Fruit fly (Drosophila melanogaster) whole organism, embryonic: ENCODE results near the gene Iyd.

Experiments used
- C15 ChIP-seq: fragments of 200-800 bp; sonication (Bioruptor generic); IDR thresholded peaks from 3 replicates; pipeline ENCODE4 v1.3.6; 2022; ENCODE audit warnings: missing biosample characterization, missing genetic modification characterization
- CG10147 ChIP-seq: fragments of 200-800 bp; sonication (Bioruptor generic); optimal IDR thresholded peaks from 2 replicates; lab custom pipeline; 2019; ENCODE audit warnings: missing biosample characterization, mild to moderate bottlenecking, missing genetic modification characterization, moderate library complexity
- CG10462 ChIP-seq: fragments of 200-800 bp; sonication (Bioruptor generic); optimal IDR thresholded peaks from 2 replicates; lab custom pipeline; 2016; ENCODE audit warnings: missing biosample characterization, missing genetic modification characterization
- CG11247 ChIP-seq: fragments of 200-800 bp; sonication (Bioruptor generic); IDR thresholded peaks from 2 replicates; pipeline ENCODE4 v1.3.6; 2022; ENCODE audit warnings: missing biosample characterization, missing genetic modification characterization
- CG12155 ChIP-seq: fragments of 200-800 bp; sonication (Bioruptor generic); optimal IDR thresholded peaks from 3 replicates; lab custom pipeline; 2016; ENCODE audit warnings: missing biosample characterization, missing genetic modification characterization
- CG12659 ChIP-seq: fragments of 200-800 bp; sonication (Bioruptor generic); optimal IDR thresholded peaks from 3 replicates; lab custom pipeline; 2017; ENCODE audit warnings: mild to moderate bottlenecking, missing biosample characterization, missing genetic modification reagents, missing genetic modification characterization
- CG13123 ChIP-seq: fragments of 200-800 bp; sonication (Bioruptor generic); optimal IDR thresholded peaks from 2 replicates; lab custom pipeline; 2016; ENCODE audit warnings: missing biosample characterization, missing genetic modification characterization
- CG15073 ChIP-seq: fragments of 200-800 bp; sonication (Bioruptor generic); optimal IDR thresholded peaks from 2 replicates; lab custom pipeline; 2016; ENCODE audit warnings: missing biosample characterization, missing genetic modification characterization
- CG15514 ChIP-seq: fragments of 200-800 bp; sonication (Bioruptor generic); optimal IDR thresholded peaks from 3 replicates; lab custom pipeline; 2017; ENCODE audit warnings: missing biosample characterization, missing genetic modification characterization, mild to moderate bottlenecking, moderate library complexity, missing genetic modification reagents
- CG15601 ChIP-seq: fragments of 200-800 bp; sonication (Bioruptor generic); optimal IDR thresholded peaks from 3 replicates; lab custom pipeline; 2019; ENCODE audit warnings: missing biosample characterization, mild to moderate bottlenecking, missing genetic modification characterization, moderate library complexity
- CG17359 ChIP-seq: fragments of 200-800 bp; sonication (Bioruptor generic); optimal IDR thresholded peaks from 3 replicates; lab custom pipeline; 2018; ENCODE audit warnings: missing biosample characterization, mild to moderate bottlenecking, missing genetic modification characterization, moderate library complexity
- CG17361 ChIP-seq: fragments of 200-800 bp; sonication (Bioruptor generic); IDR thresholded peaks from 3 replicates; pipeline ENCODE4 v1.3.6; 2022; ENCODE audit warnings: missing biosample characterization, missing genetic modification characterization
- CG17612 ChIP-seq: fragments of 200-800 bp; sonication (Bioruptor generic); IDR thresholded peaks from 2 replicates; pipeline ENCODE4 v1.3.6; 2022; ENCODE audit warnings: missing biosample characterization, missing genetic modification characterization
- CG2120 ChIP-seq: fragments of 200-800 bp; sonication (Bioruptor generic); optimal IDR thresholded peaks from 3 replicates; lab custom pipeline; 2016; ENCODE audit warnings: missing biosample characterization, missing genetic modification characterization
- CG33213 ChIP-seq: fragments of 200-800 bp; sonication (Bioruptor generic); optimal IDR thresholded peaks from 3 replicates; lab custom pipeline; 2016; ENCODE audit warnings: missing biosample characterization, missing genetic modification characterization
- CG3407 ChIP-seq: fragments of 200-800 bp; sonication (Bioruptor generic); optimal IDR thresholded peaks from 2 replicates; lab custom pipeline; 2018; ENCODE audit warnings: missing biosample characterization, mild to moderate bottlenecking, missing genetic modification characterization
- CG3995 ChIP-seq: fragments of 200-800 bp; sonication (Bioruptor generic); optimal IDR thresholded peaks from 3 replicates; lab custom pipeline; 2016; ENCODE audit warnings: missing biosample characterization, missing genetic modification characterization
- CG4617 ChIP-seq: fragments of 200-800 bp; sonication (Bioruptor generic); optimal IDR thresholded peaks from 3 replicates; lab custom pipeline; 2016; ENCODE audit warnings: missing biosample characterization, missing genetic modification characterization, borderline replicate concordance
- CG4730 ChIP-seq: fragments of 200-800 bp; sonication (Bioruptor generic); IDR thresholded peaks from 2 replicates; pipeline ENCODE4 v1.3.6; 2022; ENCODE audit warnings: missing biosample characterization, missing genetic modification characterization
- CG6272 ChIP-seq: fragments of 200-800 bp; sonication (Bioruptor generic); IDR thresholded peaks from 2 replicates; pipeline ENCODE4 v1.3.6; 2022; ENCODE audit warnings: missing biosample characterization, missing genetic modification characterization
- CG6765 ChIP-seq: fragments of 200-800 bp; sonication (Bioruptor generic); optimal IDR thresholded peaks from 3 replicates; lab custom pipeline; 2017; ENCODE audit warnings: missing biosample characterization, mild to moderate bottlenecking, missing genetic modification characterization
- CG7963 ChIP-seq: fragments of 200-800 bp; sonication (Bioruptor generic); IDR thresholded peaks from 3 replicates; pipeline ENCODE4 v1.3.6; 2022; ENCODE audit warnings: missing biosample characterization, missing genetic modification characterization; ENCODE audit not compliant: partially characterized antibody
- CG8089 ChIP-seq: fragments of 200-800 bp; sonication (Bioruptor generic); optimal IDR thresholded peaks from 3 replicates; lab custom pipeline; 2016; ENCODE audit warnings: missing biosample characterization, missing genetic modification characterization
- CG8388 ChIP-seq: fragments of 200-800 bp; sonication (Bioruptor generic); optimal IDR thresholded peaks from 2 replicates; lab custom pipeline; 2019; ENCODE audit warnings: missing biosample characterization, mild to moderate bottlenecking, missing genetic modification characterization, moderate library complexity
- Chrac-16 ChIP-seq: fragments of 200-800 bp; sonication (Bioruptor generic); optimal IDR thresholded peaks from 3 replicates; lab custom pipeline; 2016; ENCODE audit warnings: missing biosample characterization, missing genetic modification characterization
- Dbx ChIP-seq: fragments of 200-800 bp; sonication (Bioruptor generic); IDR thresholded peaks from 3 replicates; pipeline ENCODE4 v1.3.6; 2022; ENCODE audit warnings: missing biosample characterization, missing genetic modification characterization
- Doc2 ChIP-seq: fragments of 200-800 bp; sonication (Bioruptor generic); IDR thresholded peaks from 2 replicates; pipeline ENCODE4 v1.3.6; 2022; ENCODE audit warnings: missing biosample characterization, missing genetic modification characterization
- Fer3 ChIP-seq: fragments of 200-800 bp; sonication (Bioruptor generic); optimal IDR thresholded peaks from 2 replicates; lab custom pipeline; 2018; ENCODE audit warnings: missing biosample characterization, mild to moderate bottlenecking, missing genetic modification characterization, moderate library complexity
- HLHmδ ChIP-seq: fragments of 200-800 bp; sonication (Bioruptor generic); optimal IDR thresholded peaks from 2 replicates; lab custom pipeline; 2018; ENCODE audit warnings: missing biosample characterization, mild to moderate bottlenecking, missing genetic modification characterization, moderate library complexity
- HmgZ ChIP-seq: fragments of 200-800 bp; sonication (Bioruptor generic); optimal IDR thresholded peaks from 2 replicates; lab custom pipeline; 2018; ENCODE audit warnings: missing biosample characterization, mild to moderate bottlenecking, missing genetic modification characterization
- Hr3 ChIP-seq: fragments of 200-800 bp; sonication (Bioruptor generic); optimal IDR thresholded peaks from 3 replicates; lab custom pipeline; 2016; ENCODE audit warnings: missing biosample characterization, missing genetic modification characterization
- Hsf ChIP-seq: fragments of 200-800 bp; sonication (Bioruptor generic); optimal IDR thresholded peaks from 3 replicates; lab custom pipeline; 2016; ENCODE audit warnings: missing biosample characterization, missing genetic modification characterization
- Oaz ChIP-seq: fragments of 200-800 bp; sonication (Bioruptor generic); IDR thresholded peaks from 2 replicates; pipeline ENCODE4 v1.3.6; 2022; ENCODE audit warnings: missing biosample characterization, missing genetic modification characterization
- Six4 ChIP-seq: fragments of 200-800 bp; sonication (Bioruptor generic); optimal IDR thresholded peaks from 2 replicates; lab custom pipeline; 2016; ENCODE audit warnings: missing biosample characterization, missing genetic modification characterization
- abd-A ChIP-seq: fragments of 200-800 bp; sonication (Bioruptor generic); optimal IDR thresholded peaks from 3 replicates; lab custom pipeline; 2019; ENCODE audit warnings: missing biosample characterization, mild to moderate bottlenecking, missing genetic modification characterization, moderate library complexity
- crol ChIP-seq: fragments of 200-800 bp; sonication (Bioruptor generic); IDR thresholded peaks from 2 replicates; pipeline ENCODE4 v1.3.6; 2022; ENCODE audit warnings: missing biosample characterization, missing genetic modification characterization
- dmrt11E ChIP-seq: fragments of 200-800 bp; sonication (Bioruptor generic); optimal IDR thresholded peaks from 3 replicates; lab custom pipeline; 2018; ENCODE audit warnings: missing biosample characterization, mild to moderate bottlenecking, missing genetic modification characterization, moderate library complexity
- dpn ChIP-seq, 2 experiments: fragments of 200-800 bp; sonication (Bioruptor generic); optimal IDR thresholded peaks; 3 replicates each; lab custom pipeline; 2016; ENCODE audit warnings: missing biosample characterization in 2 of 2, missing genetic modification characterization in 2 of 2
- emc ChIP-seq: fragments of 200-800 bp; sonication (Bioruptor generic); optimal IDR thresholded peaks from 2 replicates; lab custom pipeline; 2016; ENCODE audit warnings: missing biosample characterization, missing genetic modification characterization
- esg ChIP-seq: fragments of 200-800 bp; sonication (Bioruptor generic); conservative IDR thresholded peaks from 2 replicates; pipeline ENCODE4 v1.3.6; 2022; ENCODE audit warnings: missing biosample characterization, missing genetic modification characterization
- exex ChIP-seq: fragments of 200-800 bp; sonication (Bioruptor generic); optimal IDR thresholded peaks from 4 replicates; lab custom pipeline; 2018; ENCODE audit warnings: missing biosample characterization, mild to moderate bottlenecking, missing genetic modification characterization, moderate library complexity
- kay ChIP-seq: fragments of 200-800 bp; sonication (Bioruptor generic); optimal IDR thresholded peaks from 2 replicates; lab custom pipeline; 2016; ENCODE audit warnings: missing biosample characterization, missing genetic modification characterization
- maf-S ChIP-seq: fragments of 200-800 bp; sonication (Bioruptor generic); optimal IDR thresholded peaks from 2 replicates; lab custom pipeline; 2016; ENCODE audit warnings: missing biosample characterization, missing genetic modification characterization
- nom ChIP-seq: fragments of 200-800 bp; sonication (Bioruptor generic); optimal IDR thresholded peaks from 2 replicates; lab custom pipeline; 2017; ENCODE audit warnings: missing biosample characterization, missing genetic modification characterization, mild to moderate bottlenecking, moderate library complexity, missing genetic modification reagents
- otp ChIP-seq: fragments of 200-800 bp; sonication (Bioruptor generic); IDR thresholded peaks from 3 replicates; pipeline ENCODE4, ENCODE4 v1.3.6; 2022; ENCODE audit warnings: missing biosample characterization, missing genetic modification characterization
- sens ChIP-seq: fragments of 200-800 bp; sonication (Bioruptor generic); peaks from one replicate; lab custom pipeline; 2016; ENCODE audit warnings: missing biosample characterization, missing genetic modification characterization
- tio ChIP-seq: fragments of 200-800 bp; sonication (Bioruptor generic); optimal IDR thresholded peaks from 2 replicates; lab custom pipeline; 2017; ENCODE audit warnings: missing biosample characterization, missing genetic modification characterization, inconsistent platforms
- vfl ChIP-seq: fragments of 200-800 bp; sonication (Bioruptor generic); optimal IDR thresholded peaks from 2 replicates; lab custom pipeline; 2016; ENCODE audit warnings: missing biosample characterization, missing genetic modification characterization
- vvl ChIP-seq: fragments of 200-800 bp; sonication (Bioruptor generic); IDR thresholded peaks from 2 replicates; pipeline ENCODE4 v1.3.6; 2022; ENCODE audit warnings: missing biosample characterization, missing genetic modification characterization
- zf30C ChIP-seq: fragments of 200-800 bp; sonication (Bioruptor generic); optimal IDR thresholded peaks from 3 replicates; lab custom pipeline; 2018; ENCODE audit warnings: missing biosample characterization, mild to moderate bottlenecking, missing genetic modification characterization

The Iyd gene

DNA sequence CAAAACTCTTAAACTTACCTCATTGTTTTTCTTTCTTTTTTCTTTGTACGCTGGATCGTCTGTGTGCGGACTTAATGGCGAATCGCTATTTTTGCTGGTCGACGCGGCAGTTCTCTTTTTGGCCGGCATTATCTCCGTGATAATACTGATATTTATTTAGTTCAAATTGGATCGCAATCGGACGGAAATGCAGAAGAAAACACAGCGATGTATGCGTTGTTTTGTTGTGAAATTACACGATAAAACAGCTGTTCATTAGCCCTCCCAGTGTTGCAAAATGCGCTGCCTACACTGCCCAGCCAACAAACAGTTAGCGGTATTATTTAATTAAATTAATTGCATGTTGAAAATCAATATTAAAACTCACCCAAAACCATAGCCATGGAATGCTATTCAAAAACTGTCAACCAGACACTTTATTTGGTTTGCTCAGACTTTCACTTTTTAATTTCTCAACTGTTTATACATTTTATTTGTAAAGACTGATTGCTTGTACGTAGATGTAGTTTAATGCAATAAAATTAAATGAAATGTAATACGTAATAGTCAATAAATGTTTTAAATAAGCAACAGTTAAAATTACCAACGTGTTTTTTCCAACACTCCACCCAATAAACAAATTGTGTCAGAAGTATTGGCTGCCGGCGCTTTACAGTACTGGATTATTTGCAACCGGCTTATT is 2.1 kb upstream of the Iyd start, which contains the start of the genes Irbp18 and APP-BP1 (continued):
- TF ChIP-seq Oaz (peak; percentile 70), Six4 (peak; percentile 94), CG15073 (GFP tag; lab: Kevin White, UChicago) (peak; percentile 45), exex (tag; lab: Kevin White, UChicago) (peak; percentile 72), CG2120 (GFP tag; lab: Kevin White, UChicago) (peak; percentile 97), Hsf (GFP tag; lab: Kevin White, UChicago) (peak; percentile 97), dmrt11E (tag; lab: Kevin White, UChicago) (peak; percentile 86), tio (peak; percentile 98), Fer3 (tag; lab: Kevin White, UChicago) (peak; percentile 90), sens (GFP tag; lab: Kevin White, UChicago) (peak; percentile 99), maf-S (GFP tag; lab: Kevin White, UChicago) (peak; percentile 94), CG15601 (tag; lab: Kevin White, UChicago) (peak; percentile 76), CG3995 (GFP tag; lab: Kevin White, UChicago) (peak; percentile 64), C15 (GFP tag; lab: Robert Waterston, UW) (peak; percentile 77; the same call in 2 of the 3 replicates), CG3407 (peak; percentile 84), vfl (GFP tag; lab: Kevin White, UChicago) (peak; percentile 93), CG8388 (GFP tag; lab: Kevin White, UChicago) (peak; percentile 91), Doc2 (peak; percentile 36; the same call in 1 of the 2 replicates), CG10462 (peak; percentile 87), otp (GFP tag; lab: Robert Waterston, UW) (peak; percentile 80; the same call in 2 of the 3 replicates), nom (GFP tag; lab: Kevin White, UChicago) (peak; percentile 76), CG15514 (GFP tag; lab: Kevin White, UChicago) (peak; percentile 90), Chrac-16 (GFP tag; lab: Kevin White, UChicago) (peak; percentile 93), esg (GFP tag; lab: Robert Waterston, UW) (peak; percentile 83), HmgZ (tag; lab: Kevin White, UChicago) (peak; percentile 96), CG12659 (peak; percentile 97), CG10147 (GFP tag; lab: Kevin White, UChicago) (peak; percentile 91), CG6765 (GFP tag; lab: Kevin White, UChicago) (peak; percentile 88), Dbx (GFP tag; lab: Robert Waterston, UW) (peak; percentile 90), vvl (peak; percentile 89), CG4617 (GFP tag; lab: Kevin White, UChicago) (peak; percentile 93), crol (GFP tag; lab: Robert Waterston, UW) (peak; percentile 43; the same call in 1 of the 2 replicates), CG17612 (GFP tag; lab: Robert Waterston, UW) (peak; percentile 72), CG6272 (peak; percentile 92), kay (GFP tag; lab: Kevin White, UChicago) (peak; percentile 93), CG7963 (GFP tag; lab: Robert Waterston, UW) (no peak), CG4730 (GFP tag; lab: Robert Waterston, UW) (peak; percentile 73), Hr3 (peak; percentile 95), CG33213 (GFP tag; lab: Kevin White, UChicago) (peak; percentile 88), CG17361 (peak; percentile 97), CG12155 (GFP tag; lab: Kevin White, UChicago) (peak; percentile 92), dpn (GFP tag; optimal IDR thresholded peaks at IDR 0.05; lab: Kevin White, UChicago) (peak; percentile 93 to 95), CG13123 (peak; percentile 84), abd-A (tag; lab: Kevin White, UChicago) (no peak), zf30C (peak; percentile 25), CG11247 (peak; percentile 88), emc (GFP tag; lab: Kevin White, UChicago) (peak; percentile 85), CG17359 (peak; percentile 93), HLHmδ (GFP tag; lab: Kevin White, UChicago) (no peak), CG8089 (GFP tag; lab: Kevin White, UChicago) (peak; percentile 92)
